Worm (Caenorhabditis elegans) whole organism, late embryonic: ENCODE data around the gene K10H10.5.

Experiments
- ceh-34 ChIP-seq: sonication (generic microtip); optimal IDR thresholded peaks from 2 replicates; lab custom pipeline; 2016; ENCODE audit warnings: mild to moderate bottlenecking, missing genetic modification characterization, missing compliant biosample characterization
- ceh-9 ChIP-seq: sonication (generic microtip); optimal IDR thresholded peaks from 2 replicates; lab custom pipeline; 2016; ENCODE audit warnings: mild to moderate bottlenecking, missing genetic modification characterization, inconsistent platforms, missing compliant biosample characterization
- dmd-4 ChIP-seq: sonication (generic microtip); optimal IDR thresholded peaks from 2 replicates; lab custom pipeline; 2016; ENCODE audit warnings: borderline replicate concordance, missing genetic modification characterization, missing compliant biosample characterization
- dve-1 ChIP-seq: sonication (generic microtip); optimal IDR thresholded peaks from 2 replicates; lab custom pipeline; 2017; ENCODE audit warnings: antibody characterized with exemption, mild to moderate bottlenecking, missing genetic modification characterization, missing compliant biosample characterization
- eyg-1 ChIP-seq: sonication (generic microtip); optimal IDR thresholded peaks from 2 replicates; lab custom pipeline; 2016; ENCODE audit warnings: missing genotype, missing genetic modification characterization, missing compliant biosample characterization
- nhr-11 ChIP-seq: fragments of 150-350 bp; optimal IDR thresholded peaks from 2 replicates; lab custom pipeline; 2014; ENCODE audit warnings: missing biosample characterization, missing genetic modification characterization
- pqm-1 ChIP-seq: sonication (generic microtip); optimal IDR thresholded peaks from 2 replicates; lab custom pipeline; 2016; ENCODE audit warnings: missing genetic modification characterization, missing compliant biosample characterization
- sdc-2 ChIP-seq: sonication (generic microtip); optimal IDR thresholded peaks from 2 replicates; lab custom pipeline; 2016; ENCODE audit warnings: missing genotype, missing genetic modification characterization, missing compliant biosample characterization
- sox-4 ChIP-seq: sonication (generic microtip); optimal IDR thresholded peaks from 2 replicates; lab custom pipeline; 2017; ENCODE audit warnings: mild to moderate bottlenecking, missing genetic modification characterization, inconsistent platforms, missing compliant biosample characterization

ce11 chrII:14494414-14494463, 7.3 kb upstream of the K10H10.5 start, which contains the start of gene cysl-2:
- no peak for TF ChIP-seq ceh-9
- TF ChIP-seq dve-1 (tag; lab: Kevin White, UChicago) = no peak
- no peak for TF ChIP-seq ceh-34 (tag; lab: Kevin White, UChicago)
- TF ChIP-seq nhr-11 (tag; lab: Kevin White, UChicago) = no peak
- TF ChIP-seq dmd-4 (tag; lab: Kevin White, UChicago) = no peak
- TF ChIP-seq eyg-1 (tag; lab: Kevin White, UChicago) = no peak
- TF ChIP-seq sox-4 (tag; lab: Kevin White, UChicago) = no peak
- no peak for TF ChIP-seq sdc-2 (tag; lab: Kevin White, UChicago)
- TF ChIP-seq pqm-1 (tag; lab: Kevin White, UChicago) = no peak
